Fruit fly (Drosophila melanogaster): ENCODE results near the gene CG32813.

DNA sequence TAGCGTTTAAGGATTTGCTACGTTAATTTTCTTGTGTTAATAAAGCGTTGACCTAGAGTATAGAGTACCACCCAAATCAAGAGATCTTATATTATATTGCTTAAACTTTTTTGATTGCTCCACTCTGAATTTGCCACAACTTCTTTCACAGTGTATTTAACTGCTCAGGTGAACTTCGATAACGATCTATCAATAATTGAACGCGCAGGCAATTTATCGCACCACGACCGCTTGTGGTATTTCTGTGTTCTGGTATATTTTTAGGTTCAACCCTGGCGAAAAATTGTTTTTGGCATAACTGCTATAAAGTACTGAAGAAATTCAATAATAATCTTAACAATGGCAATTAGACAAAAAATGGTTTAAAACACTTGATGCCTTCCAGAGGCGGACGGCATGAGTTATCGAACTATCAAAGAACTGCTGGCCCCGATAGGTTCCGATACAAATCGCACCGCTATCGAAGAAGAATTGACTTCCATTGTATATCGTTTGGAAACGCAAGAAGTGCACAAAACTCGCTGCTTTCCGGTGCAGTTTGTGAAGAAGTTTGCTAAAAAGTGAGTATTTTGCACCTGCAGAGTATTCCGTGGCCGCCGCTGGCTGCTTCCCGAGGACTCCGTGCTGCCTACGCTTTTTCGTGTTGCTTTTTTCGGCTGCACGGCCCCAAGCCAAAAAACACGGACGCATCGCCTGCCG is 10.5 kb upstream of the CG32813 start, which contains the start of gene ssx:
- no peak for TF ChIP-seq usp (GFP tag; optimal IDR thresholded peaks at IDR 0.05)
- no peak for TF ChIP-seq psq (optimal IDR thresholded peaks at IDR 0.05)

Measured in whole organism.